Fruit fly (Drosophila melanogaster): ENCODE measurements around the gene CG43844.

Gene CG43844

dm6 chr3R:21852579-21853233, 36.6 kb upstream of the CG43844 start (continued):
- TF ChIP-seq dmrt11E (tag; optimal IDR thresholded peaks at IDR 0.05) (no peak), dmrt99B (tag; optimal IDR thresholded peaks at IDR 0.05) (peak; percentile 29), CG9727 (GFP tag; optimal IDR thresholded peaks at IDR 0.05) (no peak), CG1529 (GFP tag; optimal IDR thresholded peaks at IDR 0.05) (no peak), CG15601 (tag; optimal IDR thresholded peaks at IDR 0.05) (no peak), Dad (GFP tag; optimal IDR thresholded peaks at IDR 0.05) (no peak), Ets65A (GFP tag) (peak; percentile 20), Fer2 (tag; optimal IDR thresholded peaks at IDR 0.05) (no peak), sr (GFP tag; IDR thresholded peaks at IDR 0.05) (no peak), klu (GFP tag; IDR thresholded peaks at IDR 0.05) (no peak), lola (GFP tag; optimal IDR thresholded peaks at IDR 0.05) (no peak), Neu2 (GFP tag; optimal IDR thresholded peaks at IDR 0.05; ENCODE audit: borderline replicate concordance) (no peak), chif (GFP tag; optimal IDR thresholded peaks at IDR 0.05) (no peak), sqz (GFP tag; optimal IDR thresholded peaks at IDR 0.05) (peak; percentile 82), CoRest (tag; optimal IDR thresholded peaks at IDR 0.05) (peak; percentile 14), br (optimal IDR thresholded peaks at IDR 0.05) (no peak), CG8765 (GFP tag; IDR thresholded peaks at IDR 0.05) (peak; percentile 34; the same call in 1 of the 2 replicates), CG2116 (GFP tag; optimal IDR thresholded peaks at IDR 0.05) (no peak), fd96Cb (tag; optimal IDR thresholded peaks at IDR 0.05) (no peak), kay (GFP tag; optimal IDR thresholded peaks at IDR 0.05) (no peak), oc (tag; optimal IDR thresholded peaks at IDR 0.05) (no peak), chm (GFP tag; IDR thresholded peaks at IDR 0.05) (no peak), CG17802 (tag; optimal IDR thresholded peaks at IDR 0.05) (no peak), wdn (GFP tag; IDR thresholded peaks at IDR 0.05) (no peak), CG8478 (optimal IDR thresholded peaks at IDR 0.05) (no peak), Gug (GFP tag; IDR thresholded peaks at IDR 0.05) (no peak), sob (GFP tag; IDR thresholded peaks at IDR 0.05) (no peak), CG18599 (GFP tag; optimal IDR thresholded peaks at IDR 0.05) (peak; percentile 42), CG11398 (GFP tag; optimal IDR thresholded peaks at IDR 0.05) (no peak), HLH54F (GFP tag; optimal IDR thresholded peaks at IDR 0.05) (peak; percentile 3), CG5245 (GFP tag; optimal IDR thresholded peaks at IDR 0.05) (no peak), TFAM (GFP tag; optimal IDR thresholded peaks at IDR 0.05) (no peak), Ets97D (GFP tag; optimal IDR thresholded peaks at IDR 0.05) (no peak), CG17912 (GFP tag; optimal IDR thresholded peaks at IDR 0.05) (no peak), CG10209 (GFP tag; optimal IDR thresholded peaks at IDR 0.05) (no peak), Sin3A (optimal IDR thresholded peaks at IDR 0.05) (no peak), pros (GFP tag; optimal IDR thresholded peaks at IDR 0.05) (no peak), CG11560 (tag; IDR thresholded peaks at IDR 0.05) (no peak), CG18764 (GFP tag; optimal IDR thresholded peaks at IDR 0.05) (no peak), nom (GFP tag; optimal IDR thresholded peaks at IDR 0.05) (no peak), CG5180 (GFP tag; optimal IDR thresholded peaks at IDR 0.05) (no peak), Ada2b (GFP tag; IDR thresholded peaks at IDR 0.05) (no peak), CG16779 (GFP tag; IDR thresholded peaks at IDR 0.05) (no peak), CG7786 (GFP tag; optimal IDR thresholded peaks at IDR 0.05) (no peak), CG3407 (GFP tag; optimal IDR thresholded peaks at IDR 0.05) (no peak), vnd (GFP tag; IDR thresholded peaks at IDR 0.05; ENCODE audit: partially characterized antibody) (no peak), Oaz (GFP tag; IDR thresholded peaks at IDR 0.05) (no peak), Atf-2 (GFP tag; optimal IDR thresholded peaks at IDR 0.05) (no peak), CG7556 (GFP tag; optimal IDR thresholded peaks at IDR 0.05) (peak; percentile 46), CG11723 (GFP tag; optimal IDR thresholded peaks at IDR 0.05) (no peak), tx (GFP tag; optimal IDR thresholded peaks at IDR 0.05) (no peak), CG7745 (tag; optimal IDR thresholded peaks at IDR 0.05) (no peak)

Data from whole organism, embryonic.